Fruit fly (Drosophila melanogaster): ENCODE measurements around the gene CG3823.
A peak's percentile ranks its signal among the peaks of the same experiment; 100 is the strongest.

The CG3823 gene

DNA sequence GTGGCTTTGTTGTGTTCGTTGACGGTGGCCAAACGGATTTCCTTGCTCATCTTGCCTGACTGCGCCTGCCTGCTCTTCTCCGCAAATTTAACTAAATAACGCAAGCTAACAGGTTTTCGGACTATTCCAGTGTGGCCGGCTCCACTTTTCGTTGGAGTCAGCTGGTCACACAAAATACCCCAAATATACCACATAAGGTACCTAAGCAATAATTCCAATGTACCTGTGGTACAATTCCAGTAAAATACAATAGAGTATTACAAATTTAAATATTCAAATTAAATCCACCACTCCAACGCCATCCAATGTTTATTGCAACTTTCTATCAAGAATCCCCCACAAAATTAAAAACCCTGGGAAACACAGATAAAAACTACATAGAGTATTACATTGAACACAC is 27.2 kb upstream of the CG3823 start, which contains the start of gene CG3566 (continued):
- TF ChIP-seq stc (GFP tag; IDR thresholded peaks at IDR 0.05) (no peak), Dp (GFP tag; optimal IDR thresholded peaks at IDR 0.05) (peak; percentile 3), sob (GFP tag; IDR thresholded peaks at IDR 0.05) (peak; percentile 44; the same call in 1 of the 2 replicates), Med (GFP tag) (peak; percentile 51), chinmo (GFP tag; IDR thresholded peaks at IDR 0.05; ENCODE audit: partially characterized antibody) (no peak), gt (GFP tag; IDR thresholded peaks at IDR 0.05) (no peak), Rx (GFP tag; IDR thresholded peaks at IDR 0.05) (no peak), trh (GFP tag; optimal IDR thresholded peaks at IDR 0.05) (no peak), GATAe (GFP tag; conservative IDR thresholded peaks at IDR 0.05) (no peak), CG8924 (tag; optimal IDR thresholded peaks at IDR 0.05) (no peak), MBD-R2 (GFP tag; IDR thresholded peaks at IDR 0.05) (peak; percentile 82), BEAF-32 (GFP tag; optimal IDR thresholded peaks at IDR 0.05) (peak; percentile 5), cas (GFP tag; IDR thresholded peaks at IDR 0.05) (no peak), Fer1 (GFP tag; optimal IDR thresholded peaks at IDR 0.05) (peak; percentile 6), emc (GFP tag; optimal IDR thresholded peaks at IDR 0.05) (no peak), Lpt (GFP tag; optimal IDR thresholded peaks at IDR 0.05) (no peak), D19A (tag; optimal IDR thresholded peaks at IDR 0.05) (peak; percentile 66), CG18262 (tag; optimal IDR thresholded peaks at IDR 0.05) (peak; percentile 4), crp (GFP tag; optimal IDR thresholded peaks at IDR 0.05) (peak in 1 of 2 experiments; percentile 40)

dm6 chrX:6278879-6279628 is 24.7 kb upstream of the CG3823 start:
- no peak for TF ChIP-seq CG16779 (GFP tag; IDR thresholded peaks at IDR 0.05)
- TF ChIP-seq CG15011 (GFP tag; optimal IDR thresholded peaks at IDR 0.05), result no peak
- TF ChIP-seq CG34422 (GFP tag; IDR thresholded peaks at IDR 0.05), result peak; percentile 63; the same call in 2 of the 3 replicates
- TF ChIP-seq inv (GFP tag; IDR thresholded peaks at IDR 0.05; ENCODE audit: partially characterized antibody), result peak; percentile 18; the same call in 1 of the 2 replicates
- TF ChIP-seq CG2129 (GFP tag; IDR thresholded peaks at IDR 0.05; ENCODE audit: partially characterized antibody), result no peak
- no peak for TF ChIP-seq CG4617 (GFP tag; optimal IDR thresholded peaks at IDR 0.05; ENCODE audit: borderline replicate concordance)
- TF ChIP-seq CG18599 (GFP tag; optimal IDR thresholded peaks at IDR 0.05), result peak; percentile 52
- TF ChIP-seq HLH54F (GFP tag; optimal IDR thresholded peaks at IDR 0.05), result no peak
- TF ChIP-seq CG15073 (GFP tag; optimal IDR thresholded peaks at IDR 0.05), result no peak
- peak; percentile 32 for TF ChIP-seq gfzf (GFP tag; optimal IDR thresholded peaks at IDR 0.05)
- 0 out of 2 replicates have a peak, but pooled peaks have one; percentile 22 for TF ChIP-seq sob (GFP tag; IDR thresholded peaks at IDR 0.05)
- TF ChIP-seq CG2889 (GFP tag; IDR thresholded peaks at IDR 0.05), result no peak
- TF ChIP-seq Fer1 (GFP tag; optimal IDR thresholded peaks at IDR 0.05), result peak; percentile 12
- TF ChIP-seq Hmr (GFP tag; optimal IDR thresholded peaks at IDR 0.05), result no peak
- TF ChIP-seq chinmo (GFP tag; IDR thresholded peaks at IDR 0.05; ENCODE audit: partially characterized antibody), result 0 out of 4 replicates have a peak, but pooled peaks have one; percentile 62
- no peak for TF ChIP-seq CG4730 (GFP tag; IDR thresholded peaks at IDR 0.05)
- peak; percentile 32 for TF ChIP-seq Meics (GFP tag; optimal IDR thresholded peaks at IDR 0.05)
- TF ChIP-seq CG6854 (GFP tag; optimal IDR thresholded peaks at IDR 0.05), result peak; percentile 3
- 0 out of 3 replicates have a peak, but pooled peaks have one; percentile 46 for TF ChIP-seq CG2199 (GFP tag; IDR thresholded peaks at IDR 0.05)
- TF ChIP-seq Dref (GFP tag; IDR thresholded peaks at IDR 0.05), result peak; percentile 62
- no peak for TF ChIP-seq jumu (GFP tag; optimal IDR thresholded peaks at IDR 0.05)
- TF ChIP-seq MBD-R2 (GFP tag; IDR thresholded peaks at IDR 0.05), result no peak
- TF ChIP-seq knrl (GFP tag; IDR thresholded peaks at IDR 0.05; ENCODE audit: partially characterized antibody), result no peak
- peak; percentile 29 for TF ChIP-seq lilli (GFP tag; optimal IDR thresholded peaks at IDR 0.05)
- no peak for TF ChIP-seq CG17802 (tag; optimal IDR thresholded peaks at IDR 0.05)
- peak; percentile 89 for TF ChIP-seq gsb-n (tag; optimal IDR thresholded peaks at IDR 0.05)
- TF ChIP-seq cwo (GFP tag; optimal IDR thresholded peaks at IDR 0.05), result no peak
- no peak for TF ChIP-seq CG30403 (GFP tag; optimal IDR thresholded peaks at IDR 0.05)
- no peak for TF ChIP-seq dmrt11E (tag; optimal IDR thresholded peaks at IDR 0.05)
- peak; percentile 26 for TF ChIP-seq CG8924 (tag; optimal IDR thresholded peaks at IDR 0.05)
- TF ChIP-seq HHEX (GFP tag; optimal IDR thresholded peaks at IDR 0.05), result peak; percentile 37
- peak; percentile 42 for TF ChIP-seq CG4424 (GFP tag; optimal IDR thresholded peaks at IDR 0.05)
- no peak for TF ChIP-seq ara (GFP tag; IDR thresholded peaks at IDR 0.05)

Measured in whole organism, embryonic.